Fruit fly (Drosophila melanogaster) Kc167 (cell line): ENCODE measurements around the gene alph.

Experiments used
- Myc ChIP-seq: fragments of >200 bp; optimal IDR thresholded peaks from 2 replicates; lab custom pipeline; 2017; ENCODE audit warnings: missing external identifiers
- h ChIP-seq: fragments of >200 bp; optimal IDR thresholded peaks from 3 replicates; lab custom pipeline; 2018; ENCODE audit warnings: missing external identifiers
- psq ChIP-seq: fragments of >200 bp; optimal IDR thresholded peaks from 2 replicates; lab custom pipeline; 2017; ENCODE audit warnings: missing external identifiers
- ttk ChIP-seq: sonication (Bioruptor generic); optimal IDR thresholded peaks from 2 replicates; lab custom pipeline; 2017; ENCODE audit warnings: missing external identifiers

DNA sequence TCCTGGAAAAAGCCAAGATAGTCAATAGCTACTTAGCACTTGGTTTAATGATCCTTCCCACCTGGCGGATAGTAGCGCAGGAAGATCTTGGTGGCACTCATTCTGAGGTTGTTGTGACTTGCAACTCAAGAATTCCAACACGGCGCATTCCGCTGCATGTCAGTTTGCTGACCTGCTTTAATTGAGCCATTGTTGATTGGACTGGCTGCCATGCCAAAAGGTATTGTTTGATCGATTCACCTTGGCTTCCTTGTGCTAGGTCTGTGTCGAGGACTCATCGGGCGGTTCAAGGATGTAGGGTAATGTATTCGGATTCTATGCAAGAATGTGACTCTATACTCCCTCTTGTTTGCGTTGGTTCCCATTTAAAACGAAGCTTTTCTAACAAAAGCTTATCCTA lies 9.1 kb downstream of the alph start, which contains the start of gene CG7568:
- TF ChIP-seq Myc (lab: Kevin White, UChicago) (no peak), ttk (lab: Kevin White, UChicago) (no peak), psq (lab: Kevin White, UChicago) (no peak), h (lab: Kevin White, UChicago) (no peak)
